Worm (Caenorhabditis elegans) whole organism, mixed stage, embryonic: ENCODE results near the gene F40G9.19.

Experiments used
- lsy-2 ChIP-seq: fragments of 150-350 bp; optimal IDR thresholded peaks from 2 replicates; lab custom pipeline; 2014; ENCODE audit warnings: missing biosample characterization, missing genetic modification characterization
- mep-1 ChIP-seq: fragments of 150-350 bp; optimal IDR thresholded peaks from 2 replicates; lab custom pipeline; 2017; ENCODE audit warnings: missing biosample characterization, missing genetic modification reagents, missing genetic modification characterization, inconsistent platforms
- nhr-12 ChIP-seq: fragments of 150-350 bp; optimal IDR thresholded peaks from 2 replicates; lab custom pipeline; 2014; ENCODE audit warnings: missing biosample characterization, missing genetic modification characterization
- tbx-8 ChIP-seq: fragments of 200-800 bp; sonication (Bioruptor generic); optimal IDR thresholded peaks from 2 replicates; lab custom pipeline; 2018; ENCODE audit warnings: mild to moderate bottlenecking, missing genetic modification characterization, moderate library complexity, missing compliant biosample characterization
- unc-62 ChIP-seq: fragments of 150-350 bp; optimal IDR thresholded peaks from 2 replicates; lab custom pipeline; 2014; ENCODE audit warnings: missing biosample characterization, missing genetic modification reagents, missing genetic modification characterization

- no peak for TF ChIP-seq tbx-8 (GFP tag; lab: Kevin White, UChicago)
- TF ChIP-seq nhr-12 (tag; lab: Kevin White, UChicago), result no peak
- no peak for TF ChIP-seq unc-62
- TF ChIP-seq lsy-2, result no peak
- TF ChIP-seq mep-1 (tag; lab: Kevin White, UChicago), result no peak
These were observed 33.4 kb downstream of the F40G9.19 start, which contains the start of gene W10C4.1 for ce11 chrIII:207023-207422.
